Worm (Caenorhabditis elegans) whole organism, mixed stage, embryonic: Measurements from ENCODE around the gene col-39.

Experiments
- blmp-1 ChIP-seq: fragments of 150-350 bp; optimal IDR thresholded peaks from 2 replicates; lab custom pipeline; 2014; ENCODE audit warnings: missing biosample characterization, missing genetic modification characterization
- lin-32 ChIP-seq: fragments of 200-800 bp; sonication (Bioruptor generic); optimal IDR thresholded peaks from 2 replicates; lab custom pipeline; 2018; ENCODE audit warnings: mild to moderate bottlenecking, missing genetic modification characterization, missing compliant biosample characterization
- nhr-2 ChIP-seq: fragments of 150-350 bp; optimal IDR thresholded peaks from 2 replicates; lab custom pipeline; 2014; ENCODE audit warnings: missing biosample characterization, missing genetic modification characterization
- nhr-237 ChIP-seq: fragments of 150-350 bp; optimal IDR thresholded peaks from 2 replicates; lab custom pipeline; 2014; ENCODE audit warnings: missing biosample characterization, missing genetic modification characterization
- nhr-76 ChIP-seq: sonication (generic microtip); optimal IDR thresholded peaks from 2 replicates; lab custom pipeline; 2017; ENCODE audit warnings: missing biosample characterization, missing genetic modification characterization
- pha-4 ChIP-seq: fragments of 150-350 bp; optimal IDR thresholded peaks from 2 replicates; lab custom pipeline; 2018; ENCODE audit warnings: missing biosample characterization, missing genetic modification reagents, missing genetic modification characterization
- snpc-4 ChIP-seq: fragments of 150-350 bp; optimal IDR thresholded peaks from 2 replicates; lab custom pipeline; 2014; ENCODE audit warnings: missing biosample characterization, missing genetic modification characterization
- ztf-11 ChIP-seq: fragments of 150-350 bp; optimal IDR thresholded peaks from 2 replicates; lab custom pipeline; 2014; ENCODE audit warnings: missing biosample characterization, missing genetic modification characterization

DNA sequence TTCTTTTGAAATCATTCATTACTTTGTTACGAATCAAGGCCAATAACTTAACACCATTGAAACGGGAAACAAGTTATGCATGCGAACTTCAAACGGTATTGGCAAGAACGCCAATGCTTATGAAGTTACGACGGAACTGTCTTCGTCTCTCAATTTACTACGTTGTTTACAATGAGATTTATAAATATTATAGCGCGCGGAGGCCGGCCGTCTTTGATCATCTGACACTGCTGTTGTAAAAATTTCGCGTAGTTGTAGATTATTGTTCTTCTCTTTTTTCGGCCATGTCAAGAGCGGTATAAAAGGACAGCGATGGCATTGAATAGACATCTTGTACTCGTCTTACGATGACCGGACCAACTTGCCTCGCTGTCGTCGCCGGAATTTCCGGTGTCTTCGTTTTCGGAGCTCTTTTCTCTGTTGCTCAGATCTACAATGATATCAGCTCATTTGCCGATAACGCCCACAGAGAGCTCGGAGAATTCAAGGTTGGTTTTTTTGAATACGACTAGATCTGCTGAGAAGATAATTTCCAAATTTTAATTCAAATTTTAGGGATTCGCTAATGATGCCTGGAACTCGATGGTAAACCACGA lies at the start of gene col-39:
- no peak for TF ChIP-seq nhr-76 (tag; lab: Kevin White, UChicago)
- no peak for TF ChIP-seq ztf-11 (tag; lab: Kevin White, UChicago)
- TF ChIP-seq nhr-237 (tag; lab: Kevin White, UChicago), result no peak
- no peak for TF ChIP-seq snpc-4 (tag; lab: Kevin White, UChicago)
- no peak for TF ChIP-seq pha-4 (tag; lab: Kevin White, UChicago)
- no peak for TF ChIP-seq blmp-1 (tag; lab: Kevin White, UChicago)
- no peak for TF ChIP-seq lin-32 (GFP tag; lab: Kevin White, UChicago)
- no peak for TF ChIP-seq nhr-2 (tag; lab: Kevin White, UChicago)
